Worm (Caenorhabditis elegans) whole organism, mixed stage, embryonic: ENCODE results near the gene T23F11.6.

ENCODE experiments used
- M03D4.4 ChIP-seq: sonication (generic microtip); optimal IDR thresholded peaks from 2 replicates; lab custom pipeline; 2017; ENCODE audit warnings: mild to moderate bottlenecking, missing genetic modification characterization, missing compliant biosample characterization
- bed-3 ChIP-seq: fragments of 200-800 bp; sonication (Bioruptor generic); optimal IDR thresholded peaks from 3 replicates; lab custom pipeline; 2018; ENCODE audit warnings: mild to moderate bottlenecking, missing genetic modification characterization, moderate library complexity, missing compliant biosample characterization
- blmp-1 ChIP-seq: fragments of 150-350 bp; optimal IDR thresholded peaks from 2 replicates; lab custom pipeline; 2014; ENCODE audit warnings: missing biosample characterization, missing genetic modification characterization
- ceh-39 ChIP-seq: fragments of 150-350 bp; optimal IDR thresholded peaks from 2 replicates; lab custom pipeline; 2014; ENCODE audit warnings: missing biosample characterization, missing genetic modification characterization
- ceh-43 ChIP-seq: fragments of 200-800 bp; sonication (Bioruptor generic); optimal IDR thresholded peaks from 2 replicates; lab custom pipeline; 2018; ENCODE audit warnings: mild to moderate bottlenecking, missing genetic modification characterization, moderate library complexity, missing compliant biosample characterization
- ceh-83 ChIP-seq: fragments of 200-800 bp; sonication (Bioruptor generic); optimal IDR thresholded peaks from 2 replicates; lab custom pipeline; 2018; ENCODE audit warnings: mild to moderate bottlenecking, missing genetic modification characterization, missing compliant biosample characterization
- ces-1 ChIP-seq: fragments of 150-350 bp; optimal IDR thresholded peaks from 2 replicates; lab custom pipeline; 2014; ENCODE audit warnings: missing biosample characterization, missing genetic modification reagents, missing genetic modification characterization
- cnd-1 ChIP-seq: fragments of 200-800 bp; sonication (Bioruptor generic); optimal IDR thresholded peaks from 2 replicates; lab custom pipeline; 2018; ENCODE audit warnings: mild to moderate bottlenecking, missing genetic modification characterization, missing compliant biosample characterization
- drap-1 ChIP-seq: fragments of 200-800 bp; sonication (Bioruptor generic); optimal IDR thresholded peaks from 3 replicates; lab custom pipeline; 2018; ENCODE audit warnings: mild to moderate bottlenecking, missing genetic modification characterization, missing compliant biosample characterization
- elt-1 ChIP-seq: sonication (generic microtip); optimal IDR thresholded peaks from 2 replicates; lab custom pipeline; 2017; ENCODE audit warnings: missing genetic modification characterization, mild to moderate bottlenecking, missing compliant biosample characterization, antibody characterized with exemption, moderate library complexity, borderline replicate concordance; ENCODE audit not compliant: insufficient read depth
- elt-3 ChIP-seq: fragments of 150-350 bp; optimal IDR thresholded peaks from 2 replicates; lab custom pipeline; 2014; ENCODE audit warnings: missing biosample characterization, missing genetic modification characterization
- hlh-1 ChIP-seq: fragments of 150-350 bp; optimal IDR thresholded peaks from 2 replicates; lab custom pipeline; 2014; ENCODE audit warnings: missing biosample characterization, missing genetic modification reagents, missing genetic modification characterization
- lin-13 ChIP-seq: fragments of 150-350 bp; optimal IDR thresholded peaks from 2 replicates; lab custom pipeline; 2014; ENCODE audit warnings: missing biosample characterization, missing genetic modification characterization
- lin-32 ChIP-seq: fragments of 200-800 bp; sonication (Bioruptor generic); optimal IDR thresholded peaks from 2 replicates; lab custom pipeline; 2018; ENCODE audit warnings: mild to moderate bottlenecking, missing genetic modification characterization, missing compliant biosample characterization
- mab-5 ChIP-seq: fragments of 150-350 bp; optimal IDR thresholded peaks from 2 replicates; lab custom pipeline; 2014; ENCODE audit warnings: missing biosample characterization, missing genetic modification characterization
- mep-1 ChIP-seq: fragments of 150-350 bp; optimal IDR thresholded peaks from 2 replicates; lab custom pipeline; 2017; ENCODE audit warnings: missing biosample characterization, missing genetic modification reagents, missing genetic modification characterization, inconsistent platforms
- mls-2 ChIP-seq: sonication (generic microtip); optimal IDR thresholded peaks from 2 replicates; lab custom pipeline; 2016; ENCODE audit warnings: mild to moderate bottlenecking, missing genetic modification characterization, moderate library complexity, missing compliant biosample characterization
- nhr-2 ChIP-seq: fragments of 150-350 bp; optimal IDR thresholded peaks from 2 replicates; lab custom pipeline; 2014; ENCODE audit warnings: missing biosample characterization, missing genetic modification characterization
- nhr-237 ChIP-seq: fragments of 150-350 bp; optimal IDR thresholded peaks from 2 replicates; lab custom pipeline; 2014; ENCODE audit warnings: missing biosample characterization, missing genetic modification characterization
- nhr-76 ChIP-seq: sonication (generic microtip); optimal IDR thresholded peaks from 2 replicates; lab custom pipeline; 2017; ENCODE audit warnings: missing biosample characterization, missing genetic modification characterization
- sem-2 ChIP-seq: fragments of 200-800 bp; sonication (Bioruptor generic); optimal IDR thresholded peaks from 2 replicates; lab custom pipeline; 2018; ENCODE audit warnings: mild to moderate bottlenecking, missing genetic modification characterization, missing compliant biosample characterization
- snpc-4 ChIP-seq: fragments of 150-350 bp; optimal IDR thresholded peaks from 2 replicates; lab custom pipeline; 2014; ENCODE audit warnings: missing biosample characterization, missing genetic modification characterization
- sptf-1 ChIP-seq: sonication (generic microtip); optimal IDR thresholded peaks from 2 replicates; lab custom pipeline; 2017; ENCODE audit warnings: mild to moderate bottlenecking, missing genetic modification characterization, moderate library complexity, missing compliant biosample characterization
- tbx-8 ChIP-seq: fragments of 200-800 bp; sonication (Bioruptor generic); optimal IDR thresholded peaks from 2 replicates; lab custom pipeline; 2018; ENCODE audit warnings: mild to moderate bottlenecking, missing genetic modification characterization, moderate library complexity, missing compliant biosample characterization
- unc-120 ChIP-seq: sonication (generic microtip); optimal IDR thresholded peaks from 2 replicates; lab custom pipeline; 2017; ENCODE audit warnings: missing genetic modification characterization, missing compliant biosample characterization; ENCODE audit not compliant: poor library complexity, severe bottlenecking
- unc-39 ChIP-seq: fragments of 150-350 bp; optimal IDR thresholded peaks from 2 replicates; lab custom pipeline; 2014; ENCODE audit warnings: missing biosample characterization, missing genetic modification characterization
- unc-62 ChIP-seq: fragments of 150-350 bp; optimal IDR thresholded peaks from 2 replicates; lab custom pipeline; 2014; ENCODE audit warnings: missing biosample characterization, missing genetic modification reagents, missing genetic modification characterization
- zip-8 ChIP-seq: fragments of 150-350 bp; optimal IDR thresholded peaks from 2 replicates; lab custom pipeline; 2014; ENCODE audit warnings: missing biosample characterization, missing genetic modification characterization
- ztf-11 ChIP-seq: fragments of 150-350 bp; optimal IDR thresholded peaks from 2 replicates; lab custom pipeline; 2014; ENCODE audit warnings: missing biosample characterization, missing genetic modification characterization

The T23F11.6 gene

DNA sequence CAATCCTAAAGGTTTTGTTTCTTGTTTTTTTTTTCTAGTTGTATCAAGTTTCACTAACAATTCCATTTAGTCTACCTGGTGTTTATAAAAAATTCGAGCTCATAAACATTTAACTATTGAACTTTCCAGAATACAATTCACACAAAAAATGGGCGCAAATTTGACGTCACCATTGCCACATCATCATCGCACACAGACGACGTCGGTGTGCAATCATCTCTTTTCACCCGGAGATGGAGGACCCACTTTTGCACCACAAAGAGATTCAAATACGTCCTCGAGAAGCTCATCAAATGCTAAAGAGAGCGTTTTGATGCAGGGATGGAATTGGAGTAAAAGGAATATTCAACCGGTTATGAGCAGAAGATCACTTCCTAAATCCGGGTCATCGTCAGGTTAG is 11.7 kb upstream of the T23F11.6 start:
- no peak for TF ChIP-seq elt-3 (tag; lab: Kevin White, UChicago)
- TF ChIP-seq tbx-8 (GFP tag; lab: Kevin White, UChicago) = no peak
- no peak for TF ChIP-seq ztf-11 (tag; lab: Kevin White, UChicago)
- TF ChIP-seq ceh-39 (tag; lab: Kevin White, UChicago) = no peak
- TF ChIP-seq snpc-4 = no peak
- TF ChIP-seq unc-120 (tag; lab: Kevin White, UChicago) = no peak
- TF ChIP-seq cnd-1 = no peak
- no peak for TF ChIP-seq ceh-83 (GFP tag; lab: Kevin White, UChicago)
- no peak for TF ChIP-seq M03D4.4
- TF ChIP-seq ceh-43 = no peak
- TF ChIP-seq nhr-76 = no peak
- no peak for TF ChIP-seq unc-62 (GFP tag; lab: Kevin White, UChicago)
- no peak for TF ChIP-seq elt-1 (tag; lab: Kevin White, UChicago)
- no peak for TF ChIP-seq lin-32
- TF ChIP-seq mab-5 (tag; lab: Kevin White, UChicago) = no peak
- TF ChIP-seq, all 35 proteins: peak for 0

DNA sequence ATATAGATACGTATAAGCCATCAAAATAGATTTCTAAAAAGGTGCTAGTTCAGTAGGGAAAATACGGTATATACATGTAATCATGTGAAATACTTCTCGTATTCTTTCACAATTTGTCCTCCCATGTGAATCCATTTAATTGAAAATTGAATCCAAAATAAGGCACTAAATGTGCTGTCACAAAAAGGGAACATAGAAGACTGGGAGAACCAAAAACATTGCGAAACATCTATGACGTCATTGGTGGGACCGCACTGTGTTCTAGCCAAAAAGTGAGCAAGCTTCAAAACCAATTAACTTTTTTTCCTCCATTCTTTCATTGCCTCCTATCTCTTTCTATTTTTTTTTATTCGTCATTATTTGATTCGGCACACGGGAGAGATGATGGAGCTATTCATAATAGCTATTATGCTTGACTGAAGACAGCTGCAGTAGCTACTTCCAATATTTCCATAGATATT is 10.7 kb upstream of the T23F11.6 start, which contains the start of gene cdka-1:
Gene cdka-1, plus strand, starts transcription at position 411 of the 461 bp plus-strand sequence.
- TF ChIP-seq nhr-2 (no peak), ces-1 (peak; percentile 16)

DNA sequence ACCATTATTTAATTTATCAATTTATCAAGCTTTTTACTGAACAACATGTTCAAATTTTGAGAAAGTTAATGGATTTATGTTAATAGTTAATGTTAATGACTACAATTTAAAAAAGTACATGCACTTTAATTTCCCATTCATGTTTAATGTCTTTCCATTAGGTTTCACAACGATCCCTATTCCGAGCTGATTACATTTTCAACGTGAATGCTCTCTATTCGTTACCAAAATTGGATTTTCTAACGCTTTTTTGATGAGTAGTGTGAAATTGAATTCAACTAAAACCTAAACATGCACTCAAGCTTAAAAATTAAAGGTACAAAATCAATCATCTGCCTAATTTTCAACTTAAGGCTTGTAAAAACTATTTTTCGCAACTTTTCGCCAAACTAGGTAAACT is 9.7 kb upstream of the T23F11.6 start:
- TF ChIP-seq unc-39 = no peak
- peak; percentile 75 for TF ChIP-seq ces-1

DNA sequence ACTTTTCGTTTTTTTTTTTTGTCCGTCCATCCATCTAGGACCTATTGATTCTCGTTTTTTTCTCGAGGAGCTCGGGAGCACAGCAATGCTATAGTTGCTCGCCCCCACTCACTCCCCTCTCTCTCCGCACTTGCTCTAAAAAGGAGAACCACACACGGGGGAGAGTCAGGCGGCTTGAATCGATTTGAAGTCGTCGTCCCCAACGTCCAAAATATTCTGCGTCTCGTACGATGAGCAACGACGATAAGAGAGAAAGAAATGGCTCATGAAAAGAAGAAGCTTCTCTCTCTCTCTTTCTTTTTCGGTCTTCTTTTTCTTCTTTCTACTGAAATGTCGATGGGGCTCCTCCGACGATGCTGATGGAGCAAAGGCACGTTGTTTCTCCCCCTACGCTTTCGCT is 8.7 kb upstream of the T23F11.6 start:
- TF ChIP-seq sptf-1 (tag; lab: Kevin White, UChicago) = no peak
- peak; percentile 70 for TF ChIP-seq ces-1

DNA sequence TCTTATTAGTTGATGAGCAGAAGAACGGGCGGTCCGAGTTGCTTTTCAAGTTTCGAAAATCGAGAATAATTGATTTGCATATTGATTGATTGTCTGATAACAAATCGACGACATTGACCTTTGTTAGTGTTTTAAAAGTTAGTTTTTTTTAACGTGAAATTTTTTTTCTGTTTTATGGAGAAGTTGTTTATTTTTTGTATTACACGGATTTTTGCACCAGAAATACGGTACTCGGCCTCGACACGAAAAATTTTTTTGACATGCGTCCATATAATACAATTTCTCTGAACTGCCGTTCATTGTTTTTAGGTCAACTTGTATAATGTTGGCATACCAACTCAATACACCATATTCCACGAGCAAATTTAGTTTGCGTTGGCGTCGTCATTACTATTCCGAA is 7.7 kb upstream of the T23F11.6 start, which contains the start of gene T23F11.2:
Gene T23F11.2, minus strand, starts transcription at position 101 of the 400 bp plus-strand sequence.
- no peak for TF ChIP-seq unc-120 (tag; lab: Kevin White, UChicago)
- no peak for TF ChIP-seq blmp-1 (tag; lab: Kevin White, UChicago)
- TF ChIP-seq mls-2 (tag; lab: Kevin White, UChicago) = no peak
- no peak for TF ChIP-seq unc-39
- TF ChIP-seq mab-5 (tag; lab: Kevin White, UChicago) = no peak
- TF ChIP-seq snpc-4 = no peak
- TF ChIP-seq hlh-1 (tag; lab: Kevin White, UChicago) = no peak
- no peak for TF ChIP-seq lin-13 (tag; lab: Kevin White, UChicago)
- TF ChIP-seq sptf-1 (tag; lab: Kevin White, UChicago) = no peak
- TF ChIP-seq ceh-83 (GFP tag; lab: Kevin White, UChicago) = no peak
- TF ChIP-seq tbx-8 (GFP tag; lab: Kevin White, UChicago) = no peak
- TF ChIP-seq sem-2 (GFP tag; lab: Kevin White, UChicago) = no peak
- TF ChIP-seq elt-1 (tag; lab: Kevin White, UChicago) = no peak
- no peak for TF ChIP-seq nhr-2
- TF ChIP-seq zip-8 = no peak
- no peak for TF ChIP-seq ces-1
- TF ChIP-seq unc-62 (GFP tag; lab: Kevin White, UChicago) = no peak
- TF ChIP-seq ceh-43 = no peak

DNA sequence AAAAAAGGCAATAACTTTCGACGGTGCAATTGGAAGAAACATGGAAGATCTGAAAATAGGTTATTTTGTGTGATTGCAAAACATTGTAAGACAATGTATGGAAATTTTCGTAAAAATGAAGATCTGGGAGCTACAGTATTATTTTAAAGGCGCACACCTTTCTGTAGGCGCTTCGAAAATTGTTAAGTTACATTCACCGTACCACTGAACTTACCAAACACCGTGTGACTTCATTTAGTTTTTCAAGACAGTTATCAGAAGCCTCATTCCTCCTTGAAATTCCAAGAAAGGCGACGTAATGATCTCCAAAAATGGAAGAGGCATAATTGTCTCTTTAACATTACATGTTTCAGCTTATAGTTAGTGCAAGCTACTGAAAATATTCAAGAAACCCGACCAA is 6.2 kb upstream of the T23F11.6 start:
- TF ChIP-seq elt-3 (tag; lab: Kevin White, UChicago) (no peak), drap-1 (GFP tag; lab: Kevin White, UChicago) (no peak), bed-3 (GFP tag; lab: Kevin White, UChicago) (no peak), mep-1 (no peak), ces-1 (no peak), unc-62 (GFP tag; lab: Kevin White, UChicago) (no peak), zip-8 (no peak), ceh-43 (no peak), nhr-237 (tag; lab: Kevin White, UChicago) (no peak), unc-120 (tag; lab: Kevin White, UChicago) (no peak), elt-1 (tag; lab: Kevin White, UChicago) (no peak), lin-13 (tag; lab: Kevin White, UChicago) (no peak), sem-2 (GFP tag; lab: Kevin White, UChicago) (no peak), blmp-1 (tag; lab: Kevin White, UChicago) (no peak), hlh-1 (tag; lab: Kevin White, UChicago) (no peak)
